Worm (Caenorhabditis elegans): Measurements from ENCODE around the gene fce-2.

Gene fce-2

ce11 chrV:20424229-20425182, 595 bp upstream of the fce-2 start (continued):
- TF ChIP-seq mec-3 (tag; optimal IDR thresholded peaks at IDR 0.05; ENCODE audit: borderline replicate concordance) (peak; percentile 67), ztf-16 (tag; optimal IDR thresholded peaks at IDR 0.05) (peak; percentile 9), tbx-7 (tag; optimal IDR thresholded peaks at IDR 0.05) (peak; percentile 78), rnt-1 (tag; optimal IDR thresholded peaks at IDR 0.05) (peak; percentile 41), odd-2 (tag; optimal IDR thresholded peaks at IDR 0.05) (no peak), pha-2 (tag; optimal IDR thresholded peaks at IDR 0.05) (peak; percentile 17), ceh-14 (tag; optimal IDR thresholded peaks at IDR 0.05) (peak; percentile 78), pros-1 (tag; optimal IDR thresholded peaks at IDR 0.05) (peak; percentile 47)

ce11 chrV:20431390-20431789, 6.3 kb downstream of the fce-2 start:
- peak; percentile 54 for TF ChIP-seq pha-2 (tag; optimal IDR thresholded peaks at IDR 0.05)

- TF ChIP-seq lim-6 (tag; optimal IDR thresholded peaks at IDR 0.05): no peak
Measured at ce11 chrV:20445898-20446297, 20.8 kb downstream of the fce-2 start.

ce11 chrV:20451793-20452192, 26.7 kb downstream of the fce-2 start:
- TF ChIP-seq che-1 (tag; optimal IDR thresholded peaks at IDR 0.05) (no peak), hlh-13 (GFP tag; optimal IDR thresholded peaks at IDR 0.05) (no peak), lim-6 (tag; optimal IDR thresholded peaks at IDR 0.05) (no peak), fkh-6 (tag; optimal IDR thresholded peaks at IDR 0.05) (no peak), ceh-18 (tag; optimal IDR thresholded peaks at IDR 0.05) (peak; percentile 37)

- TF ChIP-seq ama-1 (optimal IDR thresholded peaks at IDR 0.05): no peak
- no peak for TF ChIP-seq gmeb-2 (tag; optimal IDR thresholded peaks at IDR 0.05)
- no peak for TF ChIP-seq ceh-18 (tag; optimal IDR thresholded peaks at IDR 0.05)
- no peak for TF ChIP-seq syd-9 (tag; optimal IDR thresholded peaks at IDR 0.05)
- no peak for TF ChIP-seq elt-4 (tag; optimal IDR thresholded peaks at IDR 0.05)
- TF ChIP-seq sox-4 (tag; optimal IDR thresholded peaks at IDR 0.05): no peak
- TF ChIP-seq unc-55 (GFP tag; optimal IDR thresholded peaks at IDR 0.05): no peak
- no peak for TF ChIP-seq C08G9.2 (tag; optimal IDR thresholded peaks at IDR 0.05)
- TF ChIP-seq pros-1 (tag; optimal IDR thresholded peaks at IDR 0.05): no peak
- no peak for TF ChIP-seq zip-5 (tag; optimal IDR thresholded peaks at IDR 0.05)
- no peak for TF ChIP-seq hlh-8 (tag; optimal IDR thresholded peaks at IDR 0.05)
- no peak for TF ChIP-seq ceh-14 (tag; optimal IDR thresholded peaks at IDR 0.05)
Measured at ce11 chrV:20453084-20453483, 28.0 kb downstream of the fce-2 start, which contains the start of gene F48F5.6. TSS of gene F48F5.6 (minus strand) at chrV:20453184.

ce11 chrV:20453811-20454210, 28.7 kb downstream of the fce-2 start, which contains the start of gene srd-70:
TSS of gene srd-70 (plus strand) at chrV:20454111.
- no peak for TF ChIP-seq pat-9 (tag; optimal IDR thresholded peaks at IDR 0.05)
- no peak for TF ChIP-seq ets-4 (tag; optimal IDR thresholded peaks at IDR 0.05)
- no peak for TF ChIP-seq che-1 (tag; optimal IDR thresholded peaks at IDR 0.05)
- TF ChIP-seq ztf-16 (tag; optimal IDR thresholded peaks at IDR 0.05): no peak
- no peak for TF ChIP-seq npax-4 (tag; optimal IDR thresholded peaks at IDR 0.05)
- no peak for TF ChIP-seq nhr-232 (tag; optimal IDR thresholded peaks at IDR 0.05)
- TF ChIP-seq sox-2 (GFP tag; IDR thresholded peaks at IDR 0.05): no peak
- no peak for TF ChIP-seq odd-2 (tag; optimal IDR thresholded peaks at IDR 0.05)
- TF ChIP-seq hlh-6 (tag; optimal IDR thresholded peaks at IDR 0.05): no peak
- no peak for TF ChIP-seq syd-9 (tag; optimal IDR thresholded peaks at IDR 0.05)

- no peak for TF ChIP-seq sox-2 (GFP tag; IDR thresholded peaks at IDR 0.05)
- peak; percentile 25 for TF ChIP-seq sdc-2 (tag; optimal IDR thresholded peaks at IDR 0.05)
- no peak for TF ChIP-seq ztf-16 (tag; optimal IDR thresholded peaks at IDR 0.05)
- TF ChIP-seq ceh-34 (tag; optimal IDR thresholded peaks at IDR 0.05): no peak
- peak; percentile 12 for TF ChIP-seq hlh-6 (tag; optimal IDR thresholded peaks at IDR 0.05)
Measured at ce11 chrV:20455637-20456036, 30.5 kb downstream of the fce-2 start.

All from whole organism, late embryonic.